Worm (Caenorhabditis elegans) whole organism, young adult: Measurements from ENCODE around the gene col-91.

Experiments
- B0261.1 ChIP-seq: sonication (generic microtip); optimal IDR thresholded peaks from 2 replicates; lab custom pipeline; 2016; ENCODE audit warnings: mild to moderate bottlenecking, missing genetic modification characterization, moderate library complexity, missing compliant biosample characterization
- B0336.3 ChIP-seq: fragments of 200-800 bp; sonication (Bioruptor generic); IDR thresholded peaks from 2 replicates; pipeline ENCODE4 v1.3.6; 2022; ENCODE audit warnings: missing genetic modification characterization, missing compliant biosample characterization
- D2030.7 ChIP-seq: fragments of 200-800 bp; sonication (Bioruptor generic); IDR thresholded peaks from 2 replicates; pipeline ENCODE4 v1.3.6; 2022; ENCODE audit warnings: missing genetic modification reagents, missing genetic modification characterization, missing compliant biosample characterization
- F23B12.7 ChIP-seq: sonication (generic microtip); optimal IDR thresholded peaks from 2 replicates; lab custom pipeline; 2017; ENCODE audit warnings: missing genetic modification characterization, mild to moderate bottlenecking, missing compliant biosample characterization, antibody characterized with exemption, moderate library complexity; ENCODE audit not compliant: insufficient read depth
- F37B4.10 ChIP-seq: fragments of 200-800 bp; sonication (Bioruptor generic); IDR thresholded peaks from 2 replicates; pipeline ENCODE4 v1.3.6; 2022; ENCODE audit warnings: missing genetic modification characterization, missing compliant biosample characterization
- F49E8.2 ChIP-seq: sonication (generic microtip); optimal IDR thresholded peaks from 3 replicates; lab custom pipeline; 2017; ENCODE audit warnings: missing genetic modification characterization, mild to moderate bottlenecking, missing compliant biosample characterization, antibody characterized with exemption, moderate library complexity; ENCODE audit not compliant: insufficient read depth
- F52B5.7 ChIP-seq: sonication (generic microtip); optimal IDR thresholded peaks from 2 replicates; lab custom pipeline; 2016; ENCODE audit warnings: mild to moderate bottlenecking, missing genetic modification characterization, missing compliant biosample characterization
- F57A8.1 ChIP-seq: fragments of 200-800 bp; sonication (Bioruptor generic); optimal IDR thresholded peaks from 2 replicates; lab custom pipeline; 2018; ENCODE audit warnings: mild to moderate bottlenecking, missing genetic modification characterization, moderate library complexity, missing compliant biosample characterization
- K11D2.4 ChIP-seq: fragments of 200-800 bp; sonication (Bioruptor generic); IDR thresholded peaks from 2 replicates; pipeline ENCODE4 v1.3.6; 2022; ENCODE audit warnings: missing genetic modification reagents, missing genetic modification characterization, missing compliant biosample characterization
- K12H6.12 ChIP-seq: fragments of 200-800 bp; sonication (Bioruptor generic); optimal IDR thresholded peaks from 2 replicates; lab custom pipeline; 2018; ENCODE audit warnings: mild to moderate bottlenecking, missing genetic modification characterization, missing compliant biosample characterization
- T07F8.4 ChIP-seq: sonication (generic microtip); optimal IDR thresholded peaks from 2 replicates; lab custom pipeline; 2016; ENCODE audit warnings: mild to moderate bottlenecking, missing genetic modification characterization, moderate library complexity, missing compliant biosample characterization
- Y67H2A.10 ChIP-seq: fragments of 200-800 bp; sonication (Bioruptor generic); conservative IDR thresholded peaks from 2 replicates; pipeline ENCODE4 v1.3.6; 2022; ENCODE audit warnings: missing genetic modification reagents, missing genetic modification characterization, missing compliant biosample characterization
- Y95B8A.8 ChIP-seq: fragments of 200-800 bp; sonication (Bioruptor generic); IDR thresholded peaks from 2 replicates; pipeline ENCODE4 v1.3.6; 2022; ENCODE audit warnings: missing genetic modification reagents, missing genetic modification characterization, missing compliant biosample characterization
- akir-1 ChIP-seq: fragments of 200-800 bp; sonication (Bioruptor generic); optimal IDR thresholded peaks from 2 replicates; lab custom pipeline; 2018; ENCODE audit warnings: mild to moderate bottlenecking, missing genetic modification characterization, moderate library complexity, missing compliant biosample characterization
- ama-1 ChIP-seq, 3 experiments: fragments of 150-350 bp in 1 of 3; sonication (generic microtip) in 2 of 3; optimal IDR thresholded peaks; 2 replicates each; lab custom pipeline; 2014 to 2018; ENCODE audit warnings: missing biosample characterization in 2 of 3, missing genetic modification characterization in 2 of 3, missing genetic modification reagents in 2 of 3
- aptf-2 ChIP-seq: fragments of 200-800 bp; sonication (Bioruptor generic); conservative IDR thresholded peaks from 2 replicates; pipeline ENCODE4 v1.3.6; 2022; ENCODE audit warnings: missing genetic modification reagents, missing genetic modification characterization, missing compliant biosample characterization
- attf-5 ChIP-seq: fragments of 200-800 bp; sonication (Bioruptor generic); optimal IDR thresholded peaks from 2 replicates; lab custom pipeline; 2018; ENCODE audit warnings: mild to moderate bottlenecking, missing genetic modification characterization, missing compliant biosample characterization
- attf-6 ChIP-seq: fragments of 200-800 bp; sonication (Bioruptor generic); IDR thresholded peaks from 2 replicates; pipeline ENCODE4 v1.3.6; 2022; ENCODE audit warnings: missing genetic modification reagents, missing genetic modification characterization, missing compliant biosample characterization
- bed-1 ChIP-seq: fragments of 200-800 bp; sonication (Bioruptor generic); IDR thresholded peaks from 2 replicates; pipeline ENCODE4 v1.3.6; 2022; ENCODE audit warnings: missing genetic modification reagents, missing genetic modification characterization, missing compliant biosample characterization
- ccch-3 ChIP-seq: fragments of 200-800 bp; sonication (Bioruptor generic); optimal IDR thresholded peaks from 2 replicates; lab custom pipeline; 2018; ENCODE audit warnings: mild to moderate bottlenecking, missing genetic modification characterization, missing compliant biosample characterization
- cebp-1 ChIP-seq, 2 experiments: fragments of 200-800 bp in 1 of 2; sonication (Bioruptor generic) in 1 of 2; sonication (generic microtip) in 1 of 2; IDR thresholded peaks in 1 of 2; optimal IDR thresholded peaks in 1 of 2; 2 replicates each; pipeline versions ENCODE4 v1.3.6 to Lab custom; 2017 to 2022; ENCODE audit warnings: missing compliant biosample characterization in 2 of 2, missing genetic modification characterization in 2 of 2, mild to moderate bottlenecking in 1 of 2, missing genetic modification reagents in 1 of 2, moderate library complexity in 1 of 2
- ceh-27 ChIP-seq: fragments of 200-800 bp; sonication (Bioruptor generic); optimal IDR thresholded peaks from 2 replicates; lab custom pipeline; 2018; ENCODE audit warnings: mild to moderate bottlenecking, missing genetic modification characterization, moderate library complexity, missing compliant biosample characterization
- ceh-58 ChIP-seq: fragments of 200-800 bp; sonication (Bioruptor generic); IDR thresholded peaks from 2 replicates; pipeline ENCODE4 v1.3.6; 2022; ENCODE audit warnings: missing genetic modification characterization, missing compliant biosample characterization
- ceh-79 ChIP-seq: sonication (generic microtip); optimal IDR thresholded peaks from 2 replicates; lab custom pipeline; 2017; ENCODE audit warnings: mild to moderate bottlenecking, missing genetic modification characterization, missing compliant biosample characterization
- chd-7 ChIP-seq: sonication (generic microtip); optimal IDR thresholded peaks from 2 replicates; lab custom pipeline; 2016; ENCODE audit warnings: mild to moderate bottlenecking, missing genetic modification characterization, moderate library complexity, missing compliant biosample characterization
- efl-1 ChIP-seq: fragments of 150-350 bp; optimal IDR thresholded peaks from 2 replicates; lab custom pipeline; 2014; ENCODE audit warnings: missing biosample characterization, missing genetic modification reagents, missing genetic modification characterization
- egl-18 ChIP-seq: fragments of 200-800 bp; sonication (Bioruptor generic); IDR thresholded peaks from 2 replicates; pipeline ENCODE4 v1.3.6; 2022; ENCODE audit warnings: missing genetic modification reagents, missing genetic modification characterization, missing compliant biosample characterization
- ets-4 ChIP-seq: fragments of 200-800 bp; sonication (Bioruptor generic); optimal IDR thresholded peaks from 2 replicates; lab custom pipeline; 2018; ENCODE audit warnings: mild to moderate bottlenecking, missing genetic modification characterization, missing compliant biosample characterization
- hlh-12 ChIP-seq: sonication (generic microtip); optimal IDR thresholded peaks from 2 replicates; lab custom pipeline; 2016; ENCODE audit warnings: missing genetic modification characterization, missing compliant biosample characterization
- hlh-26 ChIP-seq: fragments of 200-800 bp; sonication (Bioruptor generic); conservative IDR thresholded peaks from 2 replicates; pipeline ENCODE4 v1.3.6; 2022; ENCODE audit warnings: missing genetic modification reagents, missing genetic modification characterization, missing compliant biosample characterization
- hmg-1.2 ChIP-seq: fragments of 200-800 bp; sonication (Bioruptor generic); IDR thresholded peaks from 2 replicates; pipeline ENCODE4 v1.3.6; 2022; ENCODE audit warnings: missing genetic modification reagents, missing genetic modification characterization, missing compliant biosample characterization
- let-526 ChIP-seq: fragments of 200-800 bp; sonication (Bioruptor generic); IDR thresholded peaks from 2 replicates; pipeline ENCODE4 v1.3.6; 2022; ENCODE audit warnings: missing genetic modification reagents, missing genetic modification characterization, missing compliant biosample characterization
- lir-1 ChIP-seq: fragments of 200-800 bp; sonication (Bioruptor generic); conservative IDR thresholded peaks from 2 replicates; pipeline ENCODE4 v1.3.6; 2022; ENCODE audit warnings: missing genetic modification reagents, missing genetic modification characterization, missing compliant biosample characterization
- madf-6 ChIP-seq: fragments of 200-800 bp; sonication (Bioruptor generic); IDR thresholded peaks from 2 replicates; pipeline ENCODE4 v1.3.6; 2022; ENCODE audit warnings: missing genetic modification reagents, missing genetic modification characterization, missing compliant biosample characterization
- mcd-1 ChIP-seq: fragments of 200-800 bp; sonication (Bioruptor generic); IDR thresholded peaks from 2 replicates; pipeline ENCODE4 v1.3.6; 2022; ENCODE audit warnings: missing genetic modification reagents, missing genetic modification characterization, missing compliant biosample characterization
- mel-28 ChIP-seq: sonication (generic microtip); optimal IDR thresholded peaks from 2 replicates; lab custom pipeline; 2016; ENCODE audit warnings: borderline replicate concordance, mild to moderate bottlenecking, missing genetic modification characterization, missing compliant biosample characterization
- mxl-1 ChIP-seq: sonication (generic microtip); optimal IDR thresholded peaks from 2 replicates; lab custom pipeline; 2016; ENCODE audit warnings: missing genetic modification characterization, missing compliant biosample characterization
- nfya-1 ChIP-seq: sonication (generic microtip); optimal IDR thresholded peaks from 2 replicates; lab custom pipeline; 2017; ENCODE audit warnings: antibody characterized with exemption, missing compliant biosample characterization, missing genetic modification characterization, borderline replicate concordance; ENCODE audit not compliant: insufficient read depth
- nfya-2 ChIP-seq: fragments of 200-800 bp; sonication (Bioruptor generic); IDR thresholded peaks from 2 replicates; pipeline ENCODE4 v1.3.6; 2022; ENCODE audit warnings: missing genetic modification reagents, missing genetic modification characterization, missing compliant biosample characterization
- nfyb-1 ChIP-seq: fragments of 200-800 bp; sonication (Bioruptor generic); IDR thresholded peaks from 2 replicates; pipeline ENCODE4 v1.3.6; 2022; ENCODE audit warnings: missing genetic modification reagents, missing genetic modification characterization, missing compliant biosample characterization
- nhr-179 ChIP-seq: sonication (generic microtip); optimal IDR thresholded peaks from 2 replicates; lab custom pipeline; 2016; ENCODE audit warnings: mild to moderate bottlenecking, missing genetic modification characterization, missing compliant biosample characterization
- pha-4 ChIP-seq: fragments of 150-350 bp; sonication (generic microtip); optimal IDR thresholded peaks from 2 replicates; lab custom pipeline; 2014; ENCODE audit warnings: missing biosample characterization, missing genetic modification reagents, missing genetic modification characterization
- sdz-38 ChIP-seq: sonication (generic microtip); optimal IDR thresholded peaks from 2 replicates; lab custom pipeline; 2016; ENCODE audit warnings: missing genotype, missing genetic modification characterization, missing compliant biosample characterization
- somi-1 ChIP-seq: fragments of 200-800 bp; sonication (Bioruptor generic); optimal IDR thresholded peaks from 2 replicates; lab custom pipeline; 2018; ENCODE audit warnings: mild to moderate bottlenecking, missing genetic modification characterization, missing compliant biosample characterization
- tbp1 ChIP-seq: fragments of 200-800 bp; sonication (Bioruptor generic); optimal IDR thresholded peaks from 2 replicates; lab custom pipeline; 2018; ENCODE audit warnings: mild to moderate bottlenecking, missing genetic modification characterization, missing compliant biosample characterization
- zim-3 ChIP-seq: sonication (generic microtip); optimal IDR thresholded peaks from 2 replicates; lab custom pipeline; 2017; ENCODE audit warnings: mild to moderate bottlenecking, missing genetic modification characterization, moderate library complexity, missing compliant biosample characterization
- ztf-22 ChIP-seq: fragments of 200-800 bp; sonication (Bioruptor generic); optimal IDR thresholded peaks from 2 replicates; lab custom pipeline; 2018; ENCODE audit warnings: mild to moderate bottlenecking, missing genetic modification characterization, moderate library complexity, missing compliant biosample characterization
- ztf-3 ChIP-seq: fragments of 200-800 bp; sonication (Bioruptor generic); optimal IDR thresholded peaks from 2 replicates; lab custom pipeline; 2018; ENCODE audit warnings: mild to moderate bottlenecking, missing genetic modification characterization, missing compliant biosample characterization

The col-91 gene

ce11 chrIII:8307356-8307755, 43.9 kb upstream of the col-91 start, which contains the start of the genes F10E9.7 and F10E9.5 (continued):
- peak; percentile 36 for TF ChIP-seq zim-3
- no peak for TF ChIP-seq ama-1 (optimal IDR thresholded peaks at IDR 0.05; lab: Kevin White, UChicago)
- no peak for TF ChIP-seq ama-1 (GFP tag; optimal IDR thresholded peaks at IDR 0.05; lab: Kevin White, UChicago)
- no peak for TF ChIP-seq akir-1 (GFP tag; lab: Kevin White, UChicago)
- TF ChIP-seq Y95B8A.8: no peak
- peak; percentile 84 for TF ChIP-seq aptf-2 (GFP tag; lab: Robert Waterston, UW)
- TF ChIP-seq let-526 (GFP tag; lab: Robert Waterston, UW): peak; percentile 78
- TF ChIP-seq attf-6 (GFP tag; lab: Robert Waterston, UW): no peak
- TF ChIP-seq ceh-58 (GFP tag; lab: Robert Waterston, UW): no peak
- peak; percentile 42 for TF ChIP-seq hmg-1.2 (GFP tag; lab: Robert Waterston, UW)
- peak; percentile 67 for TF ChIP-seq F23B12.7 (tag; lab: Kevin White, UChicago)
- no peak for TF ChIP-seq pha-4 (tag; lab: Kevin White, UChicago)
- TF ChIP-seq chd-7: no peak
- TF ChIP-seq ccch-3 (GFP tag; lab: Kevin White, UChicago): peak; percentile 82
- peak; percentile 21 for TF ChIP-seq somi-1
- TF ChIP-seq ceh-27 (GFP tag; lab: Kevin White, UChicago): peak; percentile 92
- peak; percentile 61; the same call in 1 of the 2 replicates for TF ChIP-seq Y67H2A.10
- TF ChIP-seq nhr-179 (tag; lab: Kevin White, UChicago): no peak
- no peak for TF ChIP-seq cebp-1 (GFP tag; IDR thresholded peaks at IDR 0.05; lab: Robert Waterston, UW)
- TF ChIP-seq cebp-1 (tag; optimal IDR thresholded peaks at IDR 0.05; lab: Kevin White, UChicago): peak; percentile 68
- no peak for TF ChIP-seq nfya-2 (GFP tag; lab: Robert Waterston, UW)
- TF ChIP-seq ztf-3 (GFP tag; lab: Kevin White, UChicago): no peak
- TF ChIP-seq mcd-1: peak; percentile 73; the same call in 1 of the 2 replicates
- peak; percentile 80 for TF ChIP-seq K11D2.4 (GFP tag; lab: Robert Waterston, UW)
- peak; percentile 75 for TF ChIP-seq attf-5
- TF ChIP-seq lir-1 (GFP tag; lab: Robert Waterston, UW): peak; percentile 75; the same call in 1 of the 2 replicates
- TF ChIP-seq F52B5.7 (tag; lab: Kevin White, UChicago): no peak
- no peak for TF ChIP-seq hlh-12 (tag; lab: Kevin White, UChicago)
- no peak for TF ChIP-seq F37B4.10 (GFP tag; lab: Robert Waterston, UW)
- TF ChIP-seq bed-1 (GFP tag; lab: Robert Waterston, UW): no peak
- no peak for TF ChIP-seq nfya-1 (tag; lab: Kevin White, UChicago)
- peak; percentile 61 for TF ChIP-seq tbp1
- TF ChIP-seq mel-28 (tag; lab: Kevin White, UChicago): no peak
- no peak for TF ChIP-seq F49E8.2
- peak; percentile 56 for TF ChIP-seq efl-1 (GFP tag; lab: Kevin White, UChicago)
- TF ChIP-seq mxl-1 (tag; lab: Kevin White, UChicago): no peak
- no peak for TF ChIP-seq egl-18 (GFP tag; lab: Robert Waterston, UW)
- no peak for TF ChIP-seq ets-4
- peak; percentile 19 for TF ChIP-seq B0261.1 (tag; lab: Kevin White, UChicago)
- no peak for TF ChIP-seq B0336.3
- TF ChIP-seq F57A8.1: peak; percentile 44
- peak; percentile 75 for TF ChIP-seq madf-6 (GFP tag; lab: Robert Waterston, UW)
- TF ChIP-seq K12H6.12 (tag; lab: Kevin White, UChicago): peak; percentile 85
- peak; percentile 67 for TF ChIP-seq D2030.7
- no peak for TF ChIP-seq T07F8.4 (tag; lab: Kevin White, UChicago)
- no peak for TF ChIP-seq sdz-38 (tag; lab: Kevin White, UChicago)
- TF ChIP-seq ztf-22 (GFP tag; lab: Kevin White, UChicago): no peak
- peak; percentile 56; the same call in 1 of the 2 replicates for TF ChIP-seq nfyb-1 (GFP tag; lab: Robert Waterston, UW)
- no peak for TF ChIP-seq ceh-79 (tag; lab: Kevin White, UChicago)
- TF ChIP-seq hlh-26: no peak
